Fruit fly (Drosophila melanogaster): ENCODE data around the gene CG12984.

The CG12984 gene

DNA sequence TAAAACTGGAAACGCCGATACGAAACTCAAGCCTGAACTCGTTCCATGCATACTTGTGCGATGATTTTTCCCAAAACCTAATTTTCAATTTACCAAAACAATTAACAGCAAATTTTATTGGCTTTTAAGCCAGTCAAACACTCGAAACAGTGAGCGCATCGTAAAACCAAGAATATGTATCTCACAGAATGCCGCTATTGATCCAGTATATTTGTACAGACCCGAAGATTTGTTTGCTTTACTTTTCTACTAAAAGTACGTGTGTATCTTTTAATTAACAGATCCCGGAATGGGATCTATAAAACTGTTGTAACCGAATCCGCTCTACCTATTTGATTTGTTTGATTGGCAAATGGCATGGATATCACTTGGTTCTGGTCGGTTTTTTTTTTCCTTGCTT lies 37.4 kb upstream of the CG12984 start (continued):
- TF ChIP-seq D19B (GFP tag; optimal IDR thresholded peaks at IDR 0.05) = no peak
- TF ChIP-seq Fer1 (GFP tag; optimal IDR thresholded peaks at IDR 0.05) = no peak
- TF ChIP-seq CG32532 (GFP tag; IDR thresholded peaks at IDR 0.05) = no peak
- TF ChIP-seq Vsx1 (GFP tag; optimal IDR thresholded peaks at IDR 0.05) = no peak
- peak; percentile 53 for TF ChIP-seq fd64A (GFP tag; optimal IDR thresholded peaks at IDR 0.05)
- TF ChIP-seq E2f2 (GFP tag; IDR thresholded peaks at IDR 0.05) = no peak
- TF ChIP-seq ase (GFP tag; IDR thresholded peaks at IDR 0.05) = no peak
- TF ChIP-seq CG3407 (GFP tag; optimal IDR thresholded peaks at IDR 0.05) = peak; percentile 31
- TF ChIP-seq ssp (GFP tag; IDR thresholded peaks at IDR 0.05) = no peak
- no peak for TF ChIP-seq gsb (GFP tag; IDR thresholded peaks at IDR 0.05)
- TF ChIP-seq oc (tag; optimal IDR thresholded peaks at IDR 0.05) = no peak
- no peak for TF ChIP-seq pfk (GFP tag; optimal IDR thresholded peaks at IDR 0.05)
- TF ChIP-seq CG8478 (optimal IDR thresholded peaks at IDR 0.05) = no peak
- no peak for TF ChIP-seq usp (GFP tag; optimal IDR thresholded peaks at IDR 0.05)
- no peak for TF ChIP-seq CG30403 (GFP tag; optimal IDR thresholded peaks at IDR 0.05)
- no peak for TF ChIP-seq CG10979 (tag; optimal IDR thresholded peaks at IDR 0.05)
- TF ChIP-seq CG31224 (GFP tag; IDR thresholded peaks at IDR 0.05) = no peak
- peak; percentile 32 for TF ChIP-seq Sox100B (GFP tag; optimal IDR thresholded peaks at IDR 0.05)
- TF ChIP-seq pum (GFP tag; optimal IDR thresholded peaks at IDR 0.05) = no peak
- TF ChIP-seq Hr51 (GFP tag; optimal IDR thresholded peaks at IDR 0.05) = no peak
- no peak for TF ChIP-seq yki (optimal IDR thresholded peaks at IDR 0.05)
- no peak for TF ChIP-seq slou (GFP tag; optimal IDR thresholded peaks at IDR 0.05)
- no peak for TF ChIP-seq mam (GFP tag; optimal IDR thresholded peaks at IDR 0.05)
- no peak for TF ChIP-seq eyg (GFP tag; optimal IDR thresholded peaks at IDR 0.05)
- no peak for TF ChIP-seq NK7.1 (GFP tag; optimal IDR thresholded peaks at IDR 0.05)
- TF ChIP-seq Bdp1 (GFP tag; optimal IDR thresholded peaks at IDR 0.05) = no peak
- TF ChIP-seq jing (GFP tag; optimal IDR thresholded peaks at IDR 0.05) = no peak
- no peak for TF ChIP-seq Nf-YC (tag; optimal IDR thresholded peaks at IDR 0.05)
- no peak for TF ChIP-seq ewg (GFP tag; optimal IDR thresholded peaks at IDR 0.05)
- TF ChIP-seq lilli (GFP tag; optimal IDR thresholded peaks at IDR 0.05) = no peak
- TF ChIP-seq Mes4 (GFP tag; optimal IDR thresholded peaks at IDR 0.05) = no peak
- no peak for TF ChIP-seq vvl (GFP tag; IDR thresholded peaks at IDR 0.05)
- no peak for TF ChIP-seq gfzf (GFP tag; optimal IDR thresholded peaks at IDR 0.05)
- no peak for TF ChIP-seq CG7928 (GFP tag; optimal IDR thresholded peaks at IDR 0.05)
- no peak for TF ChIP-seq CG7987 (GFP tag; optimal IDR thresholded peaks at IDR 0.05)
- peak; percentile 50 for TF ChIP-seq CG6813 (GFP tag; optimal IDR thresholded peaks at IDR 0.05)
- no peak for TF ChIP-seq ara (GFP tag; IDR thresholded peaks at IDR 0.05)
- no peak for TF ChIP-seq CG17829 (tag; optimal IDR thresholded peaks at IDR 0.05)
- TF ChIP-seq Lim3 (GFP tag; IDR thresholded peaks at IDR 0.05) = no peak
- no peak for TF ChIP-seq Stat92E (GFP tag; optimal IDR thresholded peaks at IDR 0.05)
- TF ChIP-seq maf-S (GFP tag; optimal IDR thresholded peaks at IDR 0.05) = no peak
- TF ChIP-seq grn (GFP tag; optimal IDR thresholded peaks at IDR 0.05) = no peak
- TF ChIP-seq cas (GFP tag; IDR thresholded peaks at IDR 0.05) = no peak
- TF ChIP-seq CrebB (tag; optimal IDR thresholded peaks at IDR 0.05) = peak; percentile 25
- no peak for TF ChIP-seq H15 (GFP tag; IDR thresholded peaks at IDR 0.05)
- no peak for TF ChIP-seq crp (GFP tag; optimal IDR thresholded peaks at IDR 0.05)
- no peak for TF ChIP-seq fd3F (GFP tag; optimal IDR thresholded peaks at IDR 0.05)
- TF ChIP-seq Ada2b (GFP tag; IDR thresholded peaks at IDR 0.05) = no peak
- no peak for TF ChIP-seq prd (optimal IDR thresholded peaks at IDR 0.05)
- no peak for TF ChIP-seq prd (GFP tag; IDR thresholded peaks at IDR 0.05)
- peak; percentile 36 for TF ChIP-seq CG17568 (GFP tag; optimal IDR thresholded peaks at IDR 0.05)
- TF ChIP-seq Usf (GFP tag; optimal IDR thresholded peaks at IDR 0.05) = no peak
- TF ChIP-seq Rfx (GFP tag; IDR thresholded peaks at IDR 0.05) = no peak
